Fruit fly (Drosophila melanogaster) whole organism, prepupa: ENCODE data around the gene Kdm5.
A peak's percentile ranks its signal among the peaks of the same experiment; 100 is the strongest.

ENCODE experiments used
- Blimp-1 ChIP-seq: fragments of 200-800 bp; sonication (Bioruptor generic); optimal IDR thresholded peaks from 3 replicates; lab custom pipeline; 2017; ENCODE audit warnings: missing biosample characterization, missing genetic modification characterization, mild to moderate bottlenecking, moderate library complexity, missing genetic modification reagents
- CG10631 ChIP-seq: fragments of 200-800 bp; sonication (Bioruptor generic); optimal IDR thresholded peaks from 2 replicates; lab custom pipeline; 2016; ENCODE audit warnings: missing biosample characterization, missing genetic modification characterization
- CG10669 ChIP-seq: fragments of 200-800 bp; sonication (Bioruptor generic); optimal IDR thresholded peaks from 3 replicates; lab custom pipeline; 2018; ENCODE audit warnings: missing biosample characterization, mild to moderate bottlenecking, missing genetic modification characterization, moderate library complexity
- CG11762 ChIP-seq: fragments of 200-800 bp; sonication (Bioruptor generic); optimal IDR thresholded peaks from 3 replicates; lab custom pipeline; 2016; ENCODE audit warnings: missing biosample characterization, missing genetic modification characterization; ENCODE audit not compliant: insufficient read depth
- CG11902 ChIP-seq: fragments of 200-800 bp; sonication (Bioruptor generic); optimal IDR thresholded peaks from 3 replicates; lab custom pipeline; 2016; ENCODE audit warnings: missing biosample characterization, missing genetic modification characterization
- CG15336 ChIP-seq: fragments of 200-800 bp; sonication (Bioruptor generic); IDR thresholded peaks from 2 replicates; pipeline ENCODE4 v1.3.6; 2022; ENCODE audit warnings: missing biosample characterization, missing genetic modification characterization
- CG1621 ChIP-seq: fragments of 200-800 bp; sonication (Bioruptor generic); optimal IDR thresholded peaks from 3 replicates; lab custom pipeline; 2018; ENCODE audit warnings: missing biosample characterization, mild to moderate bottlenecking, missing genetic modification characterization
- CG16779 ChIP-seq: fragments of 200-800 bp; sonication (Bioruptor generic); optimal IDR thresholded peaks from 3 replicates; lab custom pipeline; 2017; ENCODE audit warnings: missing biosample characterization, mild to moderate bottlenecking, missing genetic modification characterization
- CG31627 ChIP-seq: fragments of 200-800 bp; sonication (Bioruptor generic); optimal IDR thresholded peaks from 3 replicates; lab custom pipeline; 2016; ENCODE audit warnings: missing biosample characterization, missing genetic modification characterization
- CG34406 ChIP-seq: fragments of 200-800 bp; sonication (Bioruptor generic); optimal IDR thresholded peaks from 3 replicates; lab custom pipeline; 2016; ENCODE audit warnings: missing biosample characterization, missing genetic modification characterization
- CG3919 ChIP-seq: fragments of 200-800 bp; sonication (Bioruptor generic); optimal IDR thresholded peaks from 3 replicates; lab custom pipeline; 2016; ENCODE audit warnings: missing biosample characterization, missing genetic modification characterization
- CG4318 ChIP-seq: fragments of 200-800 bp; sonication (Bioruptor generic); optimal IDR thresholded peaks from 3 replicates; lab custom pipeline; 2017; ENCODE audit warnings: missing biosample characterization, mild to moderate bottlenecking, missing genetic modification characterization
- CG6163 ChIP-seq: fragments of 200-800 bp; sonication (Bioruptor generic); IDR thresholded peaks from 3 replicates; pipeline ENCODE4 v1.3.6; 2022; ENCODE audit warnings: missing biosample characterization, missing genetic modification characterization
- CG6276 ChIP-seq: fragments of 200-800 bp; sonication (Bioruptor generic); optimal IDR thresholded peaks from 2 replicates; lab custom pipeline; 2017; ENCODE audit warnings: missing biosample characterization, mild to moderate bottlenecking, missing genetic modification characterization
- CG6792 ChIP-seq: fragments of 200-800 bp; sonication (Bioruptor generic); optimal IDR thresholded peaks from 3 replicates; lab custom pipeline; 2016; ENCODE audit warnings: missing biosample characterization, missing genetic modification characterization
- CG6808 ChIP-seq: fragments of 200-800 bp; sonication (Bioruptor generic); optimal IDR thresholded peaks from 3 replicates; lab custom pipeline; 2017; ENCODE audit warnings: missing biosample characterization, missing genetic modification characterization, mild to moderate bottlenecking, moderate library complexity, missing genetic modification reagents
- CG8119 ChIP-seq: fragments of 200-800 bp; sonication (Bioruptor generic); IDR thresholded peaks from 3 replicates; pipeline ENCODE4 v1.3.6; 2022; ENCODE audit warnings: missing biosample characterization, missing genetic modification characterization
- CG8319 ChIP-seq: fragments of 200-800 bp; sonication (Bioruptor generic); optimal IDR thresholded peaks from 3 replicates; lab custom pipeline; 2016; ENCODE audit warnings: missing biosample characterization, missing genetic modification characterization
- CG8632 ChIP-seq: fragments of 200-800 bp; sonication (Bioruptor generic); optimal IDR thresholded peaks from 3 replicates; lab custom pipeline; 2016; ENCODE audit warnings: missing biosample characterization, missing genetic modification characterization
- CG9139 ChIP-seq: fragments of 200-800 bp; sonication (Bioruptor generic); optimal IDR thresholded peaks from 3 replicates; lab custom pipeline; 2017; ENCODE audit warnings: missing biosample characterization, mild to moderate bottlenecking, missing genetic modification characterization
- Eip75B ChIP-seq: fragments of 200-800 bp; sonication (Bioruptor generic); optimal IDR thresholded peaks from 3 replicates; lab custom pipeline; 2016; ENCODE audit warnings: missing biosample characterization, missing genetic modification characterization
- Eip78C ChIP-seq: fragments of 200-800 bp; sonication (Bioruptor generic); peaks from one replicate; lab custom pipeline; 2016; ENCODE audit warnings: missing biosample characterization, missing genetic modification characterization
- Eip93F ChIP-seq: fragments of 200-800 bp; sonication (Bioruptor generic); optimal IDR thresholded peaks from 2 replicates; lab custom pipeline; 2016; ENCODE audit warnings: missing biosample characterization, mild to moderate bottlenecking, missing genetic modification characterization
- Ets96B ChIP-seq: fragments of 200-800 bp; optimal IDR thresholded peaks from 2 replicates; lab custom pipeline; 2019; ENCODE audit warnings: missing biosample characterization, mild to moderate bottlenecking, missing genetic modification characterization, moderate library complexity
- Gug ChIP-seq: fragments of 200-800 bp; sonication (Bioruptor generic); IDR thresholded peaks from 2 replicates; pipeline ENCODE4 v1.3.6; 2022; ENCODE audit warnings: missing biosample characterization, missing genetic modification characterization
- Hr39 ChIP-seq: fragments of 200-800 bp; sonication (Bioruptor generic); optimal IDR thresholded peaks from 2 replicates; lab custom pipeline; 2016; ENCODE audit warnings: missing biosample characterization, missing genetic modification characterization
- Hr4 ChIP-seq: fragments of 200-800 bp; sonication (Bioruptor generic); optimal IDR thresholded peaks from 3 replicates; lab custom pipeline; 2016; ENCODE audit warnings: missing biosample characterization, missing genetic modification characterization
- Lpt ChIP-seq: fragments of 200-800 bp; sonication (Bioruptor generic); optimal IDR thresholded peaks from 3 replicates; lab custom pipeline; 2016; ENCODE audit warnings: missing biosample characterization, missing genetic modification characterization
- Met ChIP-seq: fragments of 200-800 bp; sonication (Bioruptor generic); optimal IDR thresholded peaks from 3 replicates; lab custom pipeline; 2016; ENCODE audit warnings: missing biosample characterization, missing genetic modification characterization
- OdsH ChIP-seq: fragments of 200-800 bp; sonication (Bioruptor generic); optimal IDR thresholded peaks from 3 replicates; lab custom pipeline; 2016; ENCODE audit warnings: missing biosample characterization, missing genetic modification characterization
- Sox102F ChIP-seq: fragments of 200-800 bp; sonication (Bioruptor generic); optimal IDR thresholded peaks from 2 replicates; lab custom pipeline; 2016; ENCODE audit warnings: missing biosample characterization, mild to moderate bottlenecking, missing genetic modification characterization
- Sox14 ChIP-seq: fragments of 200-800 bp; sonication (Bioruptor generic); optimal IDR thresholded peaks from 3 replicates; lab custom pipeline; 2016; ENCODE audit warnings: missing biosample characterization, missing genetic modification characterization
- Sox15 ChIP-seq: fragments of 200-800 bp; sonication (Bioruptor generic); optimal IDR thresholded peaks from 3 replicates; lab custom pipeline; 2016; ENCODE audit warnings: missing biosample characterization, missing genetic modification characterization
- acj6 ChIP-seq: fragments of 200-800 bp; sonication (Bioruptor generic); optimal IDR thresholded peaks from 3 replicates; lab custom pipeline; 2016; ENCODE audit warnings: missing biosample characterization, missing genetic modification characterization
- cyc ChIP-seq: fragments of 200-800 bp; sonication (Bioruptor generic); optimal IDR thresholded peaks from 3 replicates; lab custom pipeline; 2016; ENCODE audit warnings: missing biosample characterization, missing genetic modification characterization
- dac ChIP-seq: fragments of 200-800 bp; sonication (Bioruptor generic); optimal IDR thresholded peaks from 2 replicates; lab custom pipeline; 2017; ENCODE audit warnings: missing biosample characterization, mild to moderate bottlenecking, missing genetic modification characterization
- dsx ChIP-seq: fragments of 200-800 bp; optimal IDR thresholded peaks from 3 replicates; lab custom pipeline; 2019; ENCODE audit warnings: missing biosample characterization, mild to moderate bottlenecking, missing genetic modification characterization, moderate library complexity; ENCODE audit not compliant: poor library complexity, severe bottlenecking
- esn ChIP-seq: fragments of 200-800 bp; sonication (Bioruptor generic); optimal IDR thresholded peaks from 2 replicates; lab custom pipeline; 2016; ENCODE audit warnings: missing biosample characterization, mild to moderate bottlenecking, missing genetic modification characterization, moderate library complexity
- fd59A ChIP-seq: fragments of 200-800 bp; sonication (Bioruptor generic); optimal IDR thresholded peaks from 2 replicates; lab custom pipeline; 2017; ENCODE audit warnings: missing biosample characterization, mild to moderate bottlenecking, missing genetic modification characterization, missing genetic modification reagents
- fkh ChIP-seq: fragments of 200-800 bp; sonication (Bioruptor generic); optimal IDR thresholded peaks from 3 replicates; lab custom pipeline; 2017; ENCODE audit warnings: missing biosample characterization, mild to moderate bottlenecking, missing genetic modification characterization, moderate library complexity
- lz ChIP-seq: fragments of 200-800 bp; sonication (Bioruptor generic); optimal IDR thresholded peaks from 3 replicates; lab custom pipeline; 2016; ENCODE audit warnings: missing biosample characterization, missing genetic modification characterization
- net ChIP-seq: fragments of 200-800 bp; sonication (Bioruptor generic); optimal IDR thresholded peaks from 3 replicates; lab custom pipeline; 2016; ENCODE audit warnings: missing biosample characterization, missing genetic modification characterization
- pdm3 ChIP-seq: fragments of 200-800 bp; sonication (Bioruptor generic); optimal IDR thresholded peaks from 3 replicates; lab custom pipeline; 2016; ENCODE audit warnings: missing biosample characterization, missing genetic modification characterization
- salr ChIP-seq, 2 experiments: fragments of 200-800 bp; sonication (Bioruptor generic); optimal IDR thresholded peaks; 3 replicates each; lab custom pipeline; 2016 to 2018; ENCODE audit warnings: missing biosample characterization in 2 of 2, missing genetic modification characterization in 2 of 2, mild to moderate bottlenecking in 1 of 2
- spab ChIP-seq: fragments of 200-800 bp; sonication (Bioruptor generic); optimal IDR thresholded peaks from 2 replicates; lab custom pipeline; 2017; ENCODE audit warnings: missing biosample characterization, mild to moderate bottlenecking, missing genetic modification characterization, missing genetic modification reagents
- ss ChIP-seq, 2 experiments: fragments of 200-800 bp; sonication (Bioruptor generic); optimal IDR thresholded peaks; 2 replicates in 1 of 2; 3 replicates in 1 of 2; lab custom pipeline; 2017 to 2018; ENCODE audit warnings: mild to moderate bottlenecking in 2 of 2, missing biosample characterization in 2 of 2, missing genetic modification characterization in 2 of 2, moderate library complexity in 1 of 2
- svp ChIP-seq: fragments of 200-800 bp; sonication (Bioruptor generic); peaks from one replicate; lab custom pipeline; 2016; ENCODE audit warnings: missing biosample characterization, missing genetic modification characterization
- topi ChIP-seq: fragments of 200-800 bp; sonication (Bioruptor generic); optimal IDR thresholded peaks from 3 replicates; lab custom pipeline; 2016; ENCODE audit warnings: missing biosample characterization, missing genetic modification characterization
- vri ChIP-seq: fragments of 200-800 bp; sonication (Bioruptor generic); optimal IDR thresholded peaks from 3 replicates; lab custom pipeline; 2016; ENCODE audit warnings: missing biosample characterization, mild to moderate bottlenecking, missing genetic modification characterization

Kdm5 gene

dm6 chr2L:6024345-6024907 lies 25.1 kb upstream of the Kdm5 start, which contains the start of gene CG9107:
Gene CG9107, minus strand, starts transcription at chr2L:6024539.
- no peak for TF ChIP-seq Eip78C (GFP tag; lab: Kevin White, UChicago)
- TF ChIP-seq CG6808: peak; percentile 100
- TF ChIP-seq ss (GFP tag; optimal IDR thresholded peaks at IDR 0.05; lab: Kevin White, UChicago): no peak
- no peak for TF ChIP-seq CG4318
- TF ChIP-seq Sox14 (GFP tag; lab: Kevin White, UChicago): no peak
- TF ChIP-seq pdm3 (GFP tag; lab: Kevin White, UChicago): no peak
- TF ChIP-seq fkh (GFP tag; lab: Kevin White, UChicago): peak; percentile 78
- TF ChIP-seq cyc (GFP tag; lab: Kevin White, UChicago): no peak

dm6 chr2L:6022793-6023192 lies 23.5 kb upstream of the Kdm5 start:
- peak; percentile 22 for TF ChIP-seq OdsH (GFP tag; lab: Kevin White, UChicago)
- peak; percentile 59 for TF ChIP-seq Met
- no peak for TF ChIP-seq CG8119
- peak; percentile 79 for TF ChIP-seq acj6 (GFP tag; lab: Kevin White, UChicago)
- TF ChIP-seq Blimp-1 (GFP tag; lab: Kevin White, UChicago): peak; percentile 56
- TF ChIP-seq vri (GFP tag; lab: Kevin White, UChicago): no peak
- peak; percentile 73 for TF ChIP-seq CG6808
- peak; percentile 40 for TF ChIP-seq Sox102F
- TF ChIP-seq esn (GFP tag; lab: Kevin White, UChicago): peak; percentile 33
- TF ChIP-seq topi (GFP tag; lab: Kevin White, UChicago): peak; percentile 60
- peak; percentile 16 for TF ChIP-seq CG1621
- TF ChIP-seq CG10669 (GFP tag; lab: Kevin White, UChicago): peak; percentile 73
- TF ChIP-seq CG16779 (tag; lab: Kevin White, UChicago): peak; percentile 27
- TF ChIP-seq CG6276: peak; percentile 37
- TF ChIP-seq lz (GFP tag; lab: Kevin White, UChicago): peak; percentile 56
- TF ChIP-seq CG34406: peak; percentile 61
- TF ChIP-seq dsx (GFP tag; lab: Kevin White, UChicago): peak; percentile 89
- TF ChIP-seq CG6163 (GFP tag; lab: Robert Waterston, UW): peak; percentile 65
- peak; percentile 53 for TF ChIP-seq Eip75B (GFP tag; lab: Kevin White, UChicago)
- TF ChIP-seq fkh (GFP tag; lab: Kevin White, UChicago): no peak
- peak; percentile 20; the same call in 1 of the 2 replicates for TF ChIP-seq Gug
- peak; percentile 9 to 27 for TF ChIP-seq salr (GFP tag; optimal IDR thresholded peaks at IDR 0.05; lab: Kevin White, UChicago)
- TF ChIP-seq spab: peak; percentile 73
- TF ChIP-seq Hr39 (GFP tag; lab: Kevin White, UChicago): peak; percentile 27
- peak; percentile 32 for TF ChIP-seq net (GFP tag; lab: Kevin White, UChicago)
- TF ChIP-seq CG11762: peak; percentile 33
- TF ChIP-seq CG9139 (GFP tag; lab: Kevin White, UChicago): peak; percentile 71
- peak; percentile 86 for TF ChIP-seq svp
- peak; percentile 55 for TF ChIP-seq CG8319 (GFP tag; lab: Kevin White, UChicago)
- TF ChIP-seq dac: no peak
- peak; percentile 54 for TF ChIP-seq CG6792 (GFP tag; lab: Kevin White, UChicago)
- peak; percentile 38 for TF ChIP-seq Lpt
- TF ChIP-seq Eip93F: peak; percentile 15
- peak; percentile 51 for TF ChIP-seq CG8632 (GFP tag; lab: Kevin White, UChicago)
- TF ChIP-seq CG4318: no peak
- peak; percentile 58 for TF ChIP-seq Sox15
- TF ChIP-seq CG31627 (GFP tag; lab: Kevin White, UChicago): peak; percentile 42
- peak; percentile 58 for TF ChIP-seq fd59A (GFP tag; lab: Kevin White, UChicago)
- TF ChIP-seq CG10631: peak; percentile 64
- TF ChIP-seq CG3919 (GFP tag; lab: Kevin White, UChicago): peak; percentile 82
- peak; percentile 29 for TF ChIP-seq Hr4 (GFP tag; lab: Kevin White, UChicago)
- no peak for TF ChIP-seq CG15336 (GFP tag; lab: Robert Waterston, UW)
- peak; percentile 78 for TF ChIP-seq CG11902 (GFP tag; lab: Kevin White, UChicago)
- peak; percentile 80 for TF ChIP-seq Ets96B (tag; lab: Kevin White, UChicago)
